Fruit fly (Drosophila melanogaster) whole organism, embryonic: ENCODE data around the gene Hecw.

Experiments used
- B-H1 ChIP-seq: fragments of 200-800 bp; sonication (Bioruptor generic); IDR thresholded peaks from 3 replicates; pipeline ENCODE4 v1.3.6; 2022; ENCODE audit warnings: missing biosample characterization, missing genetic modification characterization
- Bteb2 ChIP-seq: fragments of 200-800 bp; sonication (Bioruptor generic); optimal IDR thresholded peaks from 2 replicates; lab custom pipeline; 2016; ENCODE audit warnings: missing biosample characterization, missing genetic modification characterization
- CG12219 ChIP-seq: fragments of 200-800 bp; sonication (Bioruptor generic); optimal IDR thresholded peaks from 3 replicates; lab custom pipeline; 2018; ENCODE audit warnings: missing biosample characterization, mild to moderate bottlenecking, missing genetic modification characterization
- CG12942 ChIP-seq: fragments of 200-800 bp; sonication (Bioruptor generic); optimal IDR thresholded peaks from 3 replicates; lab custom pipeline; 2016; ENCODE audit warnings: missing biosample characterization, missing genetic modification characterization
- CG15479 ChIP-seq: fragments of 200-800 bp; sonication (Bioruptor generic); optimal IDR thresholded peaks from 3 replicates; lab custom pipeline; 2019; ENCODE audit warnings: missing biosample characterization, mild to moderate bottlenecking, missing genetic modification characterization, moderate library complexity
- CG15514 ChIP-seq: fragments of 200-800 bp; sonication (Bioruptor generic); optimal IDR thresholded peaks from 3 replicates; lab custom pipeline; 2017; ENCODE audit warnings: missing biosample characterization, missing genetic modification characterization, mild to moderate bottlenecking, moderate library complexity, missing genetic modification reagents
- CG16779 ChIP-seq: fragments of 200-800 bp; sonication (Bioruptor generic); IDR thresholded peaks from 2 replicates; pipeline ENCODE4 v1.3.6; 2022; ENCODE audit warnings: missing biosample characterization, missing genetic modification characterization
- CG2116 ChIP-seq: fragments of 200-800 bp; sonication (Bioruptor generic); optimal IDR thresholded peaks from 3 replicates; lab custom pipeline; 2018; ENCODE audit warnings: missing biosample characterization, mild to moderate bottlenecking, missing genetic modification characterization
- CG2120 ChIP-seq: fragments of 200-800 bp; sonication (Bioruptor generic); optimal IDR thresholded peaks from 3 replicates; lab custom pipeline; 2016; ENCODE audit warnings: missing biosample characterization, missing genetic modification characterization
- CG2875 ChIP-seq: fragments of 200-800 bp; sonication (Bioruptor generic); optimal IDR thresholded peaks from 2 replicates; lab custom pipeline; 2017; ENCODE audit warnings: missing biosample characterization, mild to moderate bottlenecking, missing genetic modification characterization, missing genetic modification reagents
- CG31224 ChIP-seq: fragments of 200-800 bp; sonication (Bioruptor generic); IDR thresholded peaks from 2 replicates; pipeline ENCODE4 v1.3.6; 2022; ENCODE audit warnings: missing biosample characterization, missing genetic modification characterization
- CG31388 ChIP-seq: fragments of 200-800 bp; sonication (Bioruptor generic); optimal IDR thresholded peaks from 2 replicates; lab custom pipeline; 2016; ENCODE audit warnings: missing biosample characterization, missing genetic modification characterization
- CG33213 ChIP-seq: fragments of 200-800 bp; sonication (Bioruptor generic); optimal IDR thresholded peaks from 3 replicates; lab custom pipeline; 2016; ENCODE audit warnings: missing biosample characterization, missing genetic modification characterization
- CG33557 ChIP-seq: fragments of 200-800 bp; sonication (Bioruptor generic); optimal IDR thresholded peaks from 2 replicates; lab custom pipeline; 2019; ENCODE audit warnings: missing biosample characterization, mild to moderate bottlenecking, missing genetic modification characterization, moderate library complexity
- CG34376 ChIP-seq: fragments of 200-800 bp; sonication (Bioruptor generic); optimal IDR thresholded peaks from 2 replicates; lab custom pipeline; 2018; ENCODE audit warnings: missing biosample characterization, mild to moderate bottlenecking, missing genetic modification characterization
- CG6683 ChIP-seq: fragments of 200-800 bp; sonication (Bioruptor generic); optimal IDR thresholded peaks from 2 replicates; lab custom pipeline; 2017; ENCODE audit warnings: missing biosample characterization, mild to moderate bottlenecking, missing genetic modification characterization, missing genetic modification reagents
- CG8281 ChIP-seq: fragments of 200-800 bp; sonication (Bioruptor generic); optimal IDR thresholded peaks from 2 replicates; lab custom pipeline; 2018; ENCODE audit warnings: missing biosample characterization, mild to moderate bottlenecking, missing genetic modification characterization, moderate library complexity
- CG8359 ChIP-seq: fragments of 200-800 bp; sonication (Bioruptor generic); optimal IDR thresholded peaks from 2 replicates; lab custom pipeline; 2017; ENCODE audit warnings: missing biosample characterization, mild to moderate bottlenecking, missing genetic modification characterization, borderline replicate concordance
- CG8478 ChIP-seq: fragments of >200 bp; optimal IDR thresholded peaks from 2 replicates; lab custom pipeline; 2018
- Dfd ChIP-seq, 2 experiments: fragments of >200 bp; optimal IDR thresholded peaks; 2 replicates each; lab custom pipeline; 2017; ENCODE audit warnings: missing biosample characterization in 2 of 2, missing genetic modification characterization in 2 of 2
- Dp ChIP-seq: fragments of 200-800 bp; sonication (Bioruptor generic); optimal IDR thresholded peaks from 2 replicates; lab custom pipeline; 2018; ENCODE audit warnings: missing biosample characterization, mild to moderate bottlenecking, missing genetic modification characterization, moderate library complexity
- Dref ChIP-seq: fragments of 200-800 bp; sonication (Bioruptor generic); IDR thresholded peaks from 2 replicates; pipeline ENCODE4 v1.3.6; 2022; ENCODE audit warnings: missing biosample characterization, missing genetic modification characterization
- Hand ChIP-seq: fragments of 200-800 bp; sonication (Bioruptor generic); optimal IDR thresholded peaks from 2 replicates; lab custom pipeline; 2017; ENCODE audit warnings: mild to moderate bottlenecking, missing biosample characterization, missing genetic modification reagents, missing genetic modification characterization
- MBD-R2 ChIP-seq: fragments of 200-800 bp; sonication (Bioruptor generic); IDR thresholded peaks from 2 replicates; pipeline ENCODE4 v1.3.6; 2022; ENCODE audit warnings: missing biosample characterization, missing genetic modification characterization
- NK7.1 ChIP-seq: fragments of 200-800 bp; sonication (Bioruptor generic); optimal IDR thresholded peaks from 3 replicates; lab custom pipeline; 2016; ENCODE audit warnings: missing biosample characterization, missing genetic modification characterization
- Nf-YA ChIP-seq: fragments of 200-800 bp; sonication (Bioruptor generic); IDR thresholded peaks from 2 replicates; pipeline ENCODE4 v1.3.6; 2022; ENCODE audit warnings: missing biosample characterization, missing genetic modification characterization
- Sox102F ChIP-seq: fragments of 200-800 bp; sonication (Bioruptor generic); optimal IDR thresholded peaks from 2 replicates; lab custom pipeline; 2018; ENCODE audit warnings: missing biosample characterization, mild to moderate bottlenecking, missing genetic modification characterization, moderate library complexity
- Tbp ChIP-seq: fragments of >200 bp; optimal IDR thresholded peaks from 2 replicates; lab custom pipeline; 2018; ENCODE audit warnings: missing biosample characterization, missing genetic modification characterization
- bigmax ChIP-seq: fragments of 200-800 bp; sonication (Bioruptor generic); optimal IDR thresholded peaks from 2 replicates; lab custom pipeline; 2018; ENCODE audit warnings: missing biosample characterization, mild to moderate bottlenecking, missing genetic modification characterization
- cato ChIP-seq: fragments of 200-800 bp; sonication (Bioruptor generic); optimal IDR thresholded peaks from 2 replicates; lab custom pipeline; 2016; ENCODE audit warnings: missing biosample characterization, missing genetic modification characterization, borderline replicate concordance
- chinmo ChIP-seq: fragments of 200-800 bp; sonication (Bioruptor generic); IDR thresholded peaks from 4 replicates; pipeline ENCODE4 v1.3.6; 2022; ENCODE audit warnings: missing biosample characterization, missing genetic modification characterization; ENCODE audit not compliant: partially characterized antibody
- crc ChIP-seq: fragments of 200-800 bp; sonication (Bioruptor generic); optimal IDR thresholded peaks from 2 replicates; lab custom pipeline; 2016; ENCODE audit warnings: missing biosample characterization, missing genetic modification characterization
- dan ChIP-seq: fragments of 200-800 bp; sonication (Bioruptor generic); IDR thresholded peaks from 2 replicates; pipeline ENCODE4 v1.3.6; 2022; ENCODE audit warnings: missing biosample characterization, missing genetic modification characterization
- dpn ChIP-seq, 2 experiments: fragments of 200-800 bp; sonication (Bioruptor generic); optimal IDR thresholded peaks; 3 replicates each; lab custom pipeline; 2016; ENCODE audit warnings: missing biosample characterization in 2 of 2, missing genetic modification characterization in 2 of 2
- hbn ChIP-seq: fragments of 200-800 bp; sonication (Bioruptor generic); IDR thresholded peaks from 2 replicates; pipeline ENCODE4 v1.3.6; 2022; ENCODE audit warnings: missing biosample characterization, missing genetic modification characterization; ENCODE audit not compliant: partially characterized antibody
- hth ChIP-seq: fragments of >200 bp; optimal IDR thresholded peaks from 2 replicates; lab custom pipeline; 2017; ENCODE audit warnings: inconsistent platforms
- jigr1 ChIP-seq: fragments of 200-800 bp; sonication (Bioruptor generic); IDR thresholded peaks from 3 replicates; pipeline ENCODE4 v1.3.6; 2022; ENCODE audit warnings: missing biosample characterization, missing genetic modification characterization
- lilli ChIP-seq: fragments of 200-800 bp; sonication (Bioruptor generic); optimal IDR thresholded peaks from 3 replicates; lab custom pipeline; 2016; ENCODE audit warnings: missing biosample characterization, missing genetic modification characterization
- peb ChIP-seq: fragments of 200-800 bp; sonication (Bioruptor generic); IDR thresholded peaks from 2 replicates; pipeline ENCODE4 v1.3.6; 2022; ENCODE audit warnings: missing biosample characterization, missing genetic modification characterization
- prd ChIP-seq, 3 experiments: fragments of >200 bp in 2 of 3; fragments of 200-800 bp in 1 of 3; sonication (Bioruptor generic) in 1 of 3; optimal IDR thresholded peaks in 2 of 3; IDR thresholded peaks in 1 of 3; 2 replicates in 2 of 3; 3 replicates in 1 of 3; pipeline versions ENCODE4 v1.3.6 to Lab custom; 2017 to 2022; ENCODE audit warnings: missing biosample characterization in 1 of 3, missing genetic modification characterization in 1 of 3
- ro ChIP-seq: fragments of 200-800 bp; sonication (Bioruptor generic); IDR thresholded peaks from 2 replicates; pipeline ENCODE4 v1.3.6; 2022; ENCODE audit warnings: missing biosample characterization, missing genetic modification characterization
- sd ChIP-seq: fragments of 200-800 bp; sonication (Bioruptor generic); optimal IDR thresholded peaks from 3 replicates; lab custom pipeline; 2018; ENCODE audit warnings: missing biosample characterization, mild to moderate bottlenecking, missing genetic modification characterization, moderate library complexity
- shn ChIP-seq: fragments of 200-800 bp; sonication (Bioruptor generic); optimal IDR thresholded peaks from 3 replicates; lab custom pipeline; 2016; ENCODE audit warnings: missing biosample characterization, missing genetic modification characterization
- so ChIP-seq: fragments of 200-800 bp; sonication (Bioruptor generic); IDR thresholded peaks from 3 replicates; pipeline ENCODE4 v1.3.6; 2022; ENCODE audit warnings: missing biosample characterization, missing genetic modification characterization
- stc ChIP-seq: fragments of 200-800 bp; sonication (Bioruptor generic); IDR thresholded peaks from 2 replicates; pipeline ENCODE4 v1.3.6; 2022; ENCODE audit warnings: missing biosample characterization, missing genetic modification characterization
- stwl ChIP-seq: fragments of 200-800 bp; sonication (Bioruptor generic); optimal IDR thresholded peaks from 3 replicates; lab custom pipeline; 2018; ENCODE audit warnings: missing biosample characterization, mild to moderate bottlenecking, missing genetic modification characterization, moderate library complexity
- tgo ChIP-seq: fragments of 200-800 bp; sonication (Bioruptor generic); IDR thresholded peaks from 3 replicates; pipeline ENCODE4 v1.3.6; 2022; ENCODE audit warnings: missing biosample characterization, missing genetic modification characterization
- tin ChIP-seq: fragments of 200-800 bp; sonication (Bioruptor generic); optimal IDR thresholded peaks from 3 replicates; lab custom pipeline; 2016; ENCODE audit warnings: missing biosample characterization, missing genetic modification characterization
- tx ChIP-seq: fragments of 200-800 bp; sonication (Bioruptor generic); optimal IDR thresholded peaks from 2 replicates; lab custom pipeline; 2016; ENCODE audit warnings: missing biosample characterization, missing genetic modification characterization

Hecw gene

DNA sequence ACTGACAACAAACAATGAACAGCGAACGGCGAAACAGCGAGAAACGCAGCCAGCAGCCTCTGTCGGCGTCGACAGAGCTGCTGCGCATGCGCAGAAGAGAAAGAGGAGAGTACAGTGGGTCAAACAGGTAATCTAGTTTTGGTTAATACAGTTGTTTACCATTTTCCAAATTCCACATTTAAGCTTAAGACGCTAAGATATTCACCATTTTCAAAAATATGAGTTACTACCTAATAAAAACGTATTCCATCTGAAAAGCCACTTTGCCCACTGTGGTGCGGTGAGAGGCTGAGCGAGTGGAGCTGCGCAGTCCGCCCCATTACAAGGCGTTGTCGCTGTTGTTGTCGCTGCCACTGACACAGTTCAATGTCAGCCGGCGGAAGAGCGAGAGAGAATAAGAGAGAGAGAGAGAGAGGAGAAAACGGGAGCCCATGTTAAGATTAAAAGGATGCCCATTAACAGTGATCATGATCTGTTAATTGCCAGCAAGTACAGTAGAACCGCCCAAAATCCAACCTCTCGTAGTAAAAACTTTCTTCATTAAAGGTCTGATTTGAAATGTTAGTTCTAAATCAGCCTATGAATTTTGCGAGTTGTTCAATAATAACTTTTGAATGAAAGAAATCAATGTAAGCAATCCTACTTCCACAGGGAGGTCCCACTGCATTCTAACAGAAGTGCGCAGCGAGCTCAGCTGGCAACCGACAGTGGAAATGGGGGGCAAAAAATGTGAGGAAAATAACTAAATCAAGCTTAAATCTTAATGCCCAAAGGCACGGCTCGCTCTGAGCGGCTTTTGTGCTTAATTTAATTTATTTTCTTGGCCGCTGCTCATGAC, 42.2 kb downstream of the Hecw start (continued):
- TF ChIP-seq CG8359 (GFP tag; lab: Kevin White, UChicago): peak; percentile 85
- no peak for TF ChIP-seq prd (optimal IDR thresholded peaks at IDR 0.05; lab: Kevin White, UChicago)
- peak; percentile 95 for TF ChIP-seq prd (GFP tag; IDR thresholded peaks at IDR 0.05; lab: Robert Waterston, UW)
- TF ChIP-seq dpn (GFP tag; optimal IDR thresholded peaks at IDR 0.05; lab: Kevin White, UChicago): peak; percentile 93 to 95
- peak; percentile 81 for TF ChIP-seq CG33557 (GFP tag; lab: Kevin White, UChicago)
- TF ChIP-seq MBD-R2 (GFP tag; lab: Robert Waterston, UW): peak; percentile 60
- TF ChIP-seq CG33213 (GFP tag; lab: Kevin White, UChicago): peak; percentile 91
- peak; percentile 95 for TF ChIP-seq tin (GFP tag; lab: Kevin White, UChicago)
- peak; percentile 94 for TF ChIP-seq B-H1 (GFP tag; lab: Robert Waterston, UW)
- peak; percentile 86 for TF ChIP-seq crc (GFP tag; lab: Kevin White, UChicago)
- TF ChIP-seq tgo (GFP tag; lab: Robert Waterston, UW): peak; percentile 95
- peak; percentile 26 for TF ChIP-seq stwl (tag; lab: Kevin White, UChicago)
- TF ChIP-seq hbn (GFP tag; lab: Robert Waterston, UW): no peak
- TF ChIP-seq Sox102F: peak; percentile 95
- TF ChIP-seq CG16779 (GFP tag; lab: Robert Waterston, UW): peak; percentile 84
- peak; percentile 80 for TF ChIP-seq CG2120
- TF ChIP-seq CG8281 (tag; lab: Kevin White, UChicago): peak; percentile 79
- TF ChIP-seq CG15479: peak; percentile 10
- peak; percentile 84 for TF ChIP-seq NK7.1
- TF ChIP-seq dan: peak; percentile 91
- TF ChIP-seq CG6683 (GFP tag; lab: Kevin White, UChicago): peak; percentile 83
- TF ChIP-seq CG34376: no peak
- TF ChIP-seq CG2116: peak; percentile 76
- peak; percentile 91 for TF ChIP-seq lilli (GFP tag; lab: Kevin White, UChicago)
- peak; percentile 73 for TF ChIP-seq CG31388 (GFP tag; lab: Kevin White, UChicago)
- peak; percentile 95 for TF ChIP-seq peb
- peak; percentile 95 for TF ChIP-seq shn
- peak; percentile 70 for TF ChIP-seq sd
- peak; percentile 94 for TF ChIP-seq CG12219 (GFP tag; lab: Kevin White, UChicago)
- TF ChIP-seq Bteb2 (GFP tag; lab: Kevin White, UChicago): peak; percentile 89
- no peak for TF ChIP-seq Dref (GFP tag; lab: Robert Waterston, UW)
- TF ChIP-seq Hand (GFP tag; lab: Kevin White, UChicago): peak; percentile 45
- peak; percentile 88 for TF ChIP-seq jigr1
- TF ChIP-seq CG8478: no peak
- no peak for TF ChIP-seq bigmax (GFP tag; lab: Kevin White, UChicago)
- TF ChIP-seq so: peak; percentile 92
- TF ChIP-seq hth: no peak
- peak; percentile 72 for TF ChIP-seq CG31224 (GFP tag; lab: Robert Waterston, UW)
- TF ChIP-seq Dp (GFP tag; lab: Kevin White, UChicago): peak; percentile 1
- TF ChIP-seq CG2875 (GFP tag; lab: Kevin White, UChicago): peak; percentile 94
- peak; percentile 90 for TF ChIP-seq cato (GFP tag; lab: Kevin White, UChicago)
- no peak for TF ChIP-seq Tbp (GFP tag; lab: Kevin White, UChicago)
- peak; percentile 95 for TF ChIP-seq stc
- TF ChIP-seq Nf-YA (GFP tag; lab: Robert Waterston, UW): peak; percentile 95
- TF ChIP-seq ro (GFP tag; lab: Robert Waterston, UW): peak; percentile 88
- no peak for TF ChIP-seq chinmo
- TF ChIP-seq tx (GFP tag; lab: Kevin White, UChicago): peak; percentile 92
- peak; percentile 64 for TF ChIP-seq CG15514 (GFP tag; lab: Kevin White, UChicago)
- no peak for TF ChIP-seq Dfd (GFP tag; optimal IDR thresholded peaks at IDR 0.05; lab: Kevin White, UChicago)
- TF ChIP-seq CG12942: peak; percentile 92
